Fruit fly (Drosophila melanogaster): Measurements from ENCODE around the gene Pdss2.

The Pdss2 gene

DNA sequence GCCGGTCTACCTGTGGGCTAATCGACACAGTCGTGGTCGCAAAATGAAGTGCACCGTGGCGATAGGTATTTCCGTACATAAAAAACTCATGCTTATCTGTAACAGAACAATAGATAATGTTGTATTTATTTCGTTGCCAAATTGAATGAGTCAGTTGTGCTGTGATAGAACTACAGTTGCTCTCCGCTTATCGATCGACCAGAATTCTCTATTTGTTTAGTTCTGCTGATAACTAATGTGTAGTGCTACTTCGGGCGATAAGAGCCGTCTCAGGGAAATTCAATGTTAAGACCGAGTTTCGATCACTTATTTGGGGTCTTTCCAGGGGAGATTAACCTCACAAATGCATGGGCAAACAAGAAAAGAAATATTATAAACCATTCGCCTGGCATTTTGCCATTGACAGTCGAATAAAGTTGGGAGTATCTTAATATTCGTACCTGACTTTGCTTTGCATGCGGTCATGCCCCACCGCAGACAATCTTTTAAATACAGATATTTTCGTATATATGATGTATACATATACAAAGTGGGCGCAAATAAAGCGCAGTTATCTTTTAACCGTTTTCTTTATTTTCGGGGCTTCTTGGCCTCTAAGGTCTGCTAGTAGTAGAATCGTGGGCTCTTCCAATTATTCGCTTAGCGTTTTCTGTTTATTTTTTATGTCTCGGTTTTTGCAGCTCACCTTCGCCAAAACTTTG is 8.7 kb downstream of the Pdss2 start (continued):
- TF ChIP-seq scrt (GFP tag; optimal IDR thresholded peaks at IDR 0.05) (no peak), tgo (GFP tag; IDR thresholded peaks at IDR 0.05) (no peak), CG10431 (GFP tag; optimal IDR thresholded peaks at IDR 0.05) (no peak), gt (GFP tag; IDR thresholded peaks at IDR 0.05) (no peak), fd64A (GFP tag; optimal IDR thresholded peaks at IDR 0.05) (peak; percentile 7), Scr (GFP tag; IDR thresholded peaks at IDR 0.05; ENCODE audit: partially characterized antibody) (no peak), CG6813 (GFP tag; optimal IDR thresholded peaks at IDR 0.05) (peak; percentile 7), Fer1 (GFP tag; optimal IDR thresholded peaks at IDR 0.05) (peak; percentile 32), CG9609 (GFP tag; optimal IDR thresholded peaks at IDR 0.05) (no peak), Vsx1 (GFP tag; optimal IDR thresholded peaks at IDR 0.05) (no peak), ci (GFP tag; IDR thresholded peaks at IDR 0.05) (no peak), wor (GFP tag; IDR thresholded peaks at IDR 0.05) (no peak), CG33557 (GFP tag; optimal IDR thresholded peaks at IDR 0.05) (no peak), CG8290 (GFP tag; optimal IDR thresholded peaks at IDR 0.05) (no peak), CG8290 (tag; optimal IDR thresholded peaks at IDR 0.05) (peak in 1 of 2 experiments; percentile 20), abd-A (tag; optimal IDR thresholded peaks at IDR 0.05) (no peak), CG13287 (GFP tag; IDR thresholded peaks at IDR 0.05; ENCODE audit: partially characterized antibody) (no peak), sqz (GFP tag; optimal IDR thresholded peaks at IDR 0.05) (peak; percentile 41), CG18599 (GFP tag; optimal IDR thresholded peaks at IDR 0.05) (peak; percentile 17), dimm (GFP tag; IDR thresholded peaks at IDR 0.05) (no peak), chn (GFP tag; optimal IDR thresholded peaks at IDR 0.05) (no peak), chinmo (GFP tag; IDR thresholded peaks at IDR 0.05; ENCODE audit: partially characterized antibody) (peak; percentile 82; the same call in 2 of the 4 replicates), Stat92E (GFP tag; optimal IDR thresholded peaks at IDR 0.05) (no peak), GATAe (GFP tag; conservative IDR thresholded peaks at IDR 0.05) (peak; percentile 89), row (GFP tag; IDR thresholded peaks at IDR 0.05) (no peak), pan (optimal IDR thresholded peaks at IDR 0.05) (no peak), pan (GFP tag; optimal IDR thresholded peaks at IDR 0.05 in 1 of 2, IDR thresholded peaks at IDR 0.05 in 1 of 2) (peak in 1 of 2 experiments; percentile 33), Atf3 (GFP tag; optimal IDR thresholded peaks at IDR 0.05) (no peak), salm (tag; optimal IDR thresholded peaks at IDR 0.05) (peak; percentile 22), trh (GFP tag; optimal IDR thresholded peaks at IDR 0.05) (no peak), usp (GFP tag; optimal IDR thresholded peaks at IDR 0.05) (no peak), CG3163 (GFP tag; optimal IDR thresholded peaks at IDR 0.05) (no peak), CG12071 (GFP tag; optimal IDR thresholded peaks at IDR 0.05) (no peak), CG4730 (GFP tag; IDR thresholded peaks at IDR 0.05) (no peak), CG9437 (GFP tag; optimal IDR thresholded peaks at IDR 0.05) (no peak), CG4360 (GFP tag; IDR thresholded peaks at IDR 0.05) (no peak), CG15514 (GFP tag; optimal IDR thresholded peaks at IDR 0.05) (no peak), Dip2 (GFP tag; IDR thresholded peaks at IDR 0.05) (no peak), btn (GFP tag; optimal IDR thresholded peaks at IDR 0.05) (no peak), cato (GFP tag; optimal IDR thresholded peaks at IDR 0.05; ENCODE audit: borderline replicate concordance) (no peak), org-1 (GFP tag; optimal IDR thresholded peaks at IDR 0.05) (no peak), so (GFP tag; IDR thresholded peaks at IDR 0.05) (0 out of 3 replicates have a peak, but pooled peaks have one; percentile 46), NFAT (GFP tag; IDR thresholded peaks at IDR 0.05) (peak; percentile 35; the same call in 1 of the 2 replicates), CG12659 (GFP tag; optimal IDR thresholded peaks at IDR 0.05) (no peak), CG4328 (GFP tag; optimal IDR thresholded peaks at IDR 0.05) (peak; percentile 36), CG15479 (GFP tag; optimal IDR thresholded peaks at IDR 0.05) (peak; percentile 98), CG7963 (GFP tag; IDR thresholded peaks at IDR 0.05; ENCODE audit: partially characterized antibody) (no peak), Kr (GFP tag; optimal IDR thresholded peaks at IDR 0.05) (peak; percentile 51), CG12104 (GFP tag; optimal IDR thresholded peaks at IDR 0.05) (no peak), BtbVII (GFP tag; optimal IDR thresholded peaks at IDR 0.05) (peak; percentile 7)
